Fruit fly (Drosophila melanogaster) whole organism, embryonic: ENCODE results near the gene CNPYb.

Source experiments
- CG11504 ChIP-seq: fragments of 200-800 bp; sonication (Bioruptor generic); optimal IDR thresholded peaks from 3 replicates; lab custom pipeline; 2019; ENCODE audit warnings: missing biosample characterization, mild to moderate bottlenecking, missing genetic modification characterization, moderate library complexity
- CG11695 ChIP-seq: fragments of 200-800 bp; sonication (Bioruptor generic); IDR thresholded peaks from 3 replicates; pipeline ENCODE4 v1.3.6; 2022; ENCODE audit warnings: missing biosample characterization, missing genetic modification characterization
- CG12299 ChIP-seq: fragments of 200-800 bp; sonication (Bioruptor generic); optimal IDR thresholded peaks from 2 replicates; lab custom pipeline; 2018; ENCODE audit warnings: missing biosample characterization, mild to moderate bottlenecking, missing genetic modification characterization
- CG15601 ChIP-seq: fragments of 200-800 bp; sonication (Bioruptor generic); optimal IDR thresholded peaks from 3 replicates; lab custom pipeline; 2019; ENCODE audit warnings: missing biosample characterization, mild to moderate bottlenecking, missing genetic modification characterization, moderate library complexity
- CG18764 ChIP-seq: fragments of 200-800 bp; sonication (Bioruptor generic); optimal IDR thresholded peaks from 3 replicates; lab custom pipeline; 2016; ENCODE audit warnings: missing biosample characterization, missing genetic modification characterization
- CG32772 ChIP-seq: fragments of 200-800 bp; sonication (Bioruptor generic); IDR thresholded peaks from 2 replicates; pipeline ENCODE4 v1.3.6; 2022; ENCODE audit warnings: missing biosample characterization, missing genetic modification characterization
- CG34376 ChIP-seq: fragments of 200-800 bp; sonication (Bioruptor generic); optimal IDR thresholded peaks from 2 replicates; lab custom pipeline; 2018; ENCODE audit warnings: missing biosample characterization, mild to moderate bottlenecking, missing genetic modification characterization
- CG3838 ChIP-seq: fragments of 200-800 bp; sonication (Bioruptor generic); optimal IDR thresholded peaks from 3 replicates; lab custom pipeline; 2016; ENCODE audit warnings: missing biosample characterization, missing genetic modification characterization
- CG4617 ChIP-seq: fragments of 200-800 bp; sonication (Bioruptor generic); optimal IDR thresholded peaks from 3 replicates; lab custom pipeline; 2016; ENCODE audit warnings: missing biosample characterization, missing genetic modification characterization, borderline replicate concordance
- CG6175 ChIP-seq: fragments of 200-800 bp; sonication (Bioruptor generic); IDR thresholded peaks from 3 replicates; pipeline ENCODE4 v1.3.6; 2022; ENCODE audit warnings: missing biosample characterization, missing genetic modification characterization
- CG6683 ChIP-seq: fragments of 200-800 bp; sonication (Bioruptor generic); optimal IDR thresholded peaks from 2 replicates; lab custom pipeline; 2017; ENCODE audit warnings: missing biosample characterization, mild to moderate bottlenecking, missing genetic modification characterization, missing genetic modification reagents
- CG7928 ChIP-seq: fragments of 200-800 bp; sonication (Bioruptor generic); optimal IDR thresholded peaks from 2 replicates; lab custom pipeline; 2017; ENCODE audit warnings: missing biosample characterization, mild to moderate bottlenecking, missing genetic modification characterization
- CG8359 ChIP-seq: fragments of 200-800 bp; sonication (Bioruptor generic); optimal IDR thresholded peaks from 2 replicates; lab custom pipeline; 2017; ENCODE audit warnings: missing biosample characterization, mild to moderate bottlenecking, missing genetic modification characterization, borderline replicate concordance
- CG9609 ChIP-seq: fragments of 200-800 bp; sonication (Bioruptor generic); optimal IDR thresholded peaks from 3 replicates; lab custom pipeline; 2016; ENCODE audit warnings: missing biosample characterization, missing genetic modification characterization
- CG9727 ChIP-seq: fragments of 200-800 bp; sonication (Bioruptor generic); optimal IDR thresholded peaks from 3 replicates; lab custom pipeline; 2017; ENCODE audit warnings: missing biosample characterization, mild to moderate bottlenecking, missing genetic modification characterization
- CTCF ChIP-seq: fragments of 200-800 bp; sonication (Bioruptor generic); optimal IDR thresholded peaks from 2 replicates; lab custom pipeline; 2017; ENCODE audit warnings: missing biosample characterization, mild to moderate bottlenecking, missing genetic modification characterization, moderate library complexity
- D19B ChIP-seq: fragments of 200-800 bp; sonication (Bioruptor generic); optimal IDR thresholded peaks from 2 replicates; lab custom pipeline; 2017; ENCODE audit warnings: missing biosample characterization, mild to moderate bottlenecking, missing genetic modification characterization
- Dfd ChIP-seq, 2 experiments: fragments of >200 bp; optimal IDR thresholded peaks; 2 replicates each; lab custom pipeline; 2017; ENCODE audit warnings: missing biosample characterization in 2 of 2, missing genetic modification characterization in 2 of 2
- Dip2 ChIP-seq: fragments of 200-800 bp; sonication (Bioruptor generic); IDR thresholded peaks from 2 replicates; pipeline ENCODE4 v1.3.6; 2022; ENCODE audit warnings: missing biosample characterization, missing genetic modification characterization
- E2f1 ChIP-seq: fragments of 200-800 bp; sonication (Bioruptor generic); IDR thresholded peaks from 2 replicates; pipeline ENCODE4 v1.3.6; 2022; ENCODE audit warnings: missing biosample characterization, missing genetic modification characterization
- Elba2 ChIP-seq: fragments of 200-800 bp; sonication (Bioruptor generic); optimal IDR thresholded peaks from 3 replicates; lab custom pipeline; 2016; ENCODE audit warnings: missing biosample characterization, missing genetic modification characterization
- Ets65A ChIP-seq: fragments of 200-800 bp; sonication (Bioruptor generic); peaks from one replicate; lab custom pipeline; 2016; ENCODE audit warnings: missing biosample characterization, missing genetic modification characterization
- HmgD ChIP-seq: fragments of 200-800 bp; sonication (Bioruptor generic); optimal IDR thresholded peaks from 3 replicates; lab custom pipeline; 2016; ENCODE audit warnings: missing biosample characterization, missing genetic modification characterization
- HmgZ ChIP-seq: fragments of 200-800 bp; sonication (Bioruptor generic); optimal IDR thresholded peaks from 2 replicates; lab custom pipeline; 2018; ENCODE audit warnings: missing biosample characterization, mild to moderate bottlenecking, missing genetic modification characterization
- MESR4 ChIP-seq: fragments of 200-800 bp; sonication (Bioruptor generic); optimal IDR thresholded peaks from 2 replicates; lab custom pipeline; 2018; ENCODE audit warnings: missing biosample characterization, mild to moderate bottlenecking, missing genetic modification characterization, moderate library complexity
- Oaz ChIP-seq: fragments of 200-800 bp; sonication (Bioruptor generic); IDR thresholded peaks from 2 replicates; pipeline ENCODE4 v1.3.6; 2022; ENCODE audit warnings: missing biosample characterization, missing genetic modification characterization
- Rfx ChIP-seq: fragments of 200-800 bp; sonication (Bioruptor generic); IDR thresholded peaks from 2 replicates; pipeline ENCODE4 v1.3.6; 2022; ENCODE audit warnings: missing biosample characterization, missing genetic modification characterization
- Spps ChIP-seq: fragments of 200-800 bp; sonication (Bioruptor generic); optimal IDR thresholded peaks from 2 replicates; lab custom pipeline; 2018; ENCODE audit warnings: missing biosample characterization, mild to moderate bottlenecking, missing genetic modification characterization
- Xrp1 ChIP-seq: fragments of 200-800 bp; sonication (Bioruptor generic); IDR thresholded peaks from 2 replicates; pipeline ENCODE4 v1.3.6; 2022; ENCODE audit warnings: missing biosample characterization, missing genetic modification characterization
- ato ChIP-seq: fragments of 200-800 bp; sonication (Bioruptor generic); IDR thresholded peaks from 2 replicates; pipeline ENCODE4 v1.3.6; 2022; ENCODE audit warnings: missing biosample characterization, missing genetic modification characterization; ENCODE audit not compliant: partially characterized antibody
- bbx ChIP-seq: fragments of 200-800 bp; sonication (Bioruptor generic); IDR thresholded peaks from 2 replicates; pipeline ENCODE4 v1.3.6; 2022; ENCODE audit warnings: missing biosample characterization, missing genetic modification characterization; ENCODE audit not compliant: partially characterized antibody
- cg ChIP-seq: fragments of 200-800 bp; sonication (Bioruptor generic); optimal IDR thresholded peaks from 3 replicates; lab custom pipeline; 2019; ENCODE audit warnings: missing biosample characterization, mild to moderate bottlenecking, missing genetic modification characterization, moderate library complexity
- cwo ChIP-seq: fragments of 200-800 bp; sonication (Bioruptor generic); optimal IDR thresholded peaks from 3 replicates; lab custom pipeline; 2017; ENCODE audit warnings: missing biosample characterization, missing genetic modification characterization, mild to moderate bottlenecking, moderate library complexity, missing genetic modification reagents
- dysf ChIP-seq: fragments of 200-800 bp; sonication (Bioruptor generic); IDR thresholded peaks from 3 replicates; pipeline ENCODE4 v1.3.6; 2022; ENCODE audit warnings: missing biosample characterization, missing genetic modification characterization
- ems ChIP-seq: fragments of 200-800 bp; sonication (Bioruptor generic); optimal IDR thresholded peaks from 3 replicates; lab custom pipeline; 2016; ENCODE audit warnings: missing biosample characterization, missing genetic modification characterization
- exex ChIP-seq: fragments of 200-800 bp; sonication (Bioruptor generic); optimal IDR thresholded peaks from 4 replicates; lab custom pipeline; 2018; ENCODE audit warnings: missing biosample characterization, mild to moderate bottlenecking, missing genetic modification characterization, moderate library complexity
- fd96Cb ChIP-seq: fragments of 200-800 bp; sonication (Bioruptor generic); optimal IDR thresholded peaks from 2 replicates; lab custom pipeline; 2018; ENCODE audit warnings: missing biosample characterization, mild to moderate bottlenecking, missing genetic modification characterization, moderate library complexity
- gt ChIP-seq: fragments of 200-800 bp; sonication (Bioruptor generic); IDR thresholded peaks from 2 replicates; pipeline ENCODE4 v1.3.6; 2022; ENCODE audit warnings: missing biosample characterization, missing genetic modification characterization
- jing ChIP-seq: fragments of 200-800 bp; sonication (Bioruptor generic); optimal IDR thresholded peaks from 2 replicates; lab custom pipeline; 2018; ENCODE audit warnings: missing biosample characterization, mild to moderate bottlenecking, missing genetic modification characterization
- jumu ChIP-seq: fragments of 200-800 bp; sonication (Bioruptor generic); optimal IDR thresholded peaks from 3 replicates; lab custom pipeline; 2016; ENCODE audit warnings: missing biosample characterization, missing genetic modification characterization
- mirr ChIP-seq: fragments of 200-800 bp; sonication (Bioruptor generic); optimal IDR thresholded peaks from 3 replicates; lab custom pipeline; 2018; ENCODE audit warnings: missing biosample characterization, mild to moderate bottlenecking, missing genetic modification characterization
- oc ChIP-seq: fragments of 200-800 bp; sonication (Bioruptor generic); optimal IDR thresholded peaks from 2 replicates; lab custom pipeline; 2018; ENCODE audit warnings: missing biosample characterization, mild to moderate bottlenecking, missing genetic modification characterization, moderate library complexity
- pum ChIP-seq: fragments of 200-800 bp; sonication (Bioruptor generic); optimal IDR thresholded peaks from 2 replicates; lab custom pipeline; 2016; ENCODE audit warnings: missing biosample characterization, missing genetic modification characterization
- ssp ChIP-seq: fragments of 200-800 bp; sonication (Bioruptor generic); IDR thresholded peaks from 2 replicates; pipeline ENCODE4 v1.3.6; 2022; ENCODE audit warnings: missing biosample characterization, missing genetic modification characterization
- stwl ChIP-seq: fragments of 200-800 bp; sonication (Bioruptor generic); optimal IDR thresholded peaks from 3 replicates; lab custom pipeline; 2018; ENCODE audit warnings: missing biosample characterization, mild to moderate bottlenecking, missing genetic modification characterization, moderate library complexity
- tgo ChIP-seq: fragments of 200-800 bp; sonication (Bioruptor generic); IDR thresholded peaks from 3 replicates; pipeline ENCODE4 v1.3.6; 2022; ENCODE audit warnings: missing biosample characterization, missing genetic modification characterization
- tll ChIP-seq, 2 experiments: fragments of 200-800 bp in 1 of 2; fragments of >200 bp in 1 of 2; sonication (Bioruptor generic) in 1 of 2; optimal IDR thresholded peaks; 2 replicates each; lab custom pipeline; 2017 to 2019; ENCODE audit warnings: missing biosample characterization in 2 of 2, missing genetic modification characterization in 2 of 2, mild to moderate bottlenecking in 1 of 2, moderate library complexity in 1 of 2
- vvl ChIP-seq: fragments of 200-800 bp; sonication (Bioruptor generic); IDR thresholded peaks from 2 replicates; pipeline ENCODE4 v1.3.6; 2022; ENCODE audit warnings: missing biosample characterization, missing genetic modification characterization

The CNPYb gene

dm6 chr3L:19062472-19063409 is 33.3 kb downstream of the CNPYb start, which contains the start of the genes Ugt316A1 and Sfxn2 (continued):
- TF ChIP-seq CG15601 (tag; lab: Kevin White, UChicago) (peak; percentile 42), CG7928 (GFP tag; lab: Kevin White, UChicago) (no peak), fd96Cb (tag; lab: Kevin White, UChicago) (no peak), HmgD (peak; percentile 33), CG4617 (GFP tag; lab: Kevin White, UChicago) (peak; percentile 89), cwo (GFP tag; lab: Kevin White, UChicago) (peak; percentile 17), MESR4 (peak; percentile 83), CG9609 (GFP tag; lab: Kevin White, UChicago) (no peak), jing (GFP tag; lab: Kevin White, UChicago) (no peak), exex (tag; lab: Kevin White, UChicago) (no peak), CTCF (GFP tag; lab: Kevin White, UChicago) (peak; percentile 73), ems (peak; percentile 31), Elba2 (GFP tag; lab: Kevin White, UChicago) (peak; percentile 91), dysf (0 out of 3 replicates have a peak, but pooled peaks have one; percentile 47), tll (GFP tag; optimal IDR thresholded peaks at IDR 0.05; lab: Kevin White, UChicago) (peak; percentile 34 to 89), mirr (GFP tag; lab: Kevin White, UChicago) (peak; percentile 4), CG32772 (GFP tag; lab: Robert Waterston, UW) (peak; percentile 16; the same call in 1 of the 2 replicates), D19B (GFP tag; lab: Kevin White, UChicago) (no peak), ato (no peak), Dfd (GFP tag; optimal IDR thresholded peaks at IDR 0.05; lab: Kevin White, UChicago) (peak in 1 of 2 experiments; percentile 92), oc (tag; lab: Kevin White, UChicago) (peak; percentile 42), CG12299 (peak; percentile 55), jumu (peak; percentile 17), HmgZ (tag; lab: Kevin White, UChicago) (peak; percentile 76), CG3838 (GFP tag; lab: Kevin White, UChicago) (no peak), tgo (GFP tag; lab: Robert Waterston, UW) (peak; percentile 14; the same call in 1 of the 3 replicates), CG34376 (peak; percentile 43), CG18764 (GFP tag; lab: Kevin White, UChicago) (no peak), CG6683 (GFP tag; lab: Kevin White, UChicago) (no peak), CG9727 (GFP tag; lab: Kevin White, UChicago) (peak; percentile 29), Spps (no peak), CG8359 (no peak), ssp (GFP tag; lab: Robert Waterston, UW) (peak; percentile 39; the same call in 1 of the 2 replicates), Oaz (no peak), Xrp1 (GFP tag; lab: Robert Waterston, UW) (peak; percentile 34; the same call in 1 of the 2 replicates), cg (peak; percentile 89), stwl (tag; lab: Kevin White, UChicago) (peak; percentile 65), CG11504 (tag; lab: Kevin White, UChicago) (peak; percentile 66), CG6175 (GFP tag; lab: Robert Waterston, UW) (no peak), Rfx (GFP tag; lab: Robert Waterston, UW) (peak; percentile 79), CG11695 (0 out of 3 replicates have a peak, but pooled peaks have one; percentile 22), bbx (GFP tag; lab: Robert Waterston, UW) (0 out of 2 replicates have a peak, but pooled peaks have one; percentile 12), gt (GFP tag; lab: Robert Waterston, UW) (no peak), vvl (GFP tag; lab: Robert Waterston, UW) (0 out of 2 replicates have a peak, but pooled peaks have one; percentile 50), Dip2 (no peak), pum (peak; percentile 54), Ets65A (peak; percentile 90), E2f1 (GFP tag; lab: Robert Waterston, UW) (peak; percentile 20; the same call in 1 of the 2 replicates)
